Worm (Caenorhabditis elegans) whole organism, L3 larva: ENCODE results near the gene srr-7.

Source experiments
- ama-1 ChIP-seq: fragments of 150-350 bp; optimal IDR thresholded peaks from 2 replicates; lab custom pipeline; 2018
- elt-1 ChIP-seq: fragments of 150-350 bp; optimal IDR thresholded peaks from 2 replicates; lab custom pipeline; 2014; ENCODE audit warnings: missing biosample characterization, missing genetic modification characterization
- fkh-10 ChIP-seq: sonication (generic microtip); optimal IDR thresholded peaks from 2 replicates; lab custom pipeline; 2017; ENCODE audit warnings: missing biosample characterization, missing genetic modification reagents, missing genetic modification characterization
- mdl-1 ChIP-seq: fragments of 150-350 bp; optimal IDR thresholded peaks from 2 replicates; lab custom pipeline; 2014; ENCODE audit warnings: missing biosample characterization, missing genetic modification characterization
- nhr-237 ChIP-seq: fragments of 150-350 bp; optimal IDR thresholded peaks from 2 replicates; lab custom pipeline; 2014; ENCODE audit warnings: missing biosample characterization, missing genetic modification characterization
- pqm-1 ChIP-seq: fragments of 150-350 bp; optimal IDR thresholded peaks from 2 replicates; lab custom pipeline; 2017; ENCODE audit warnings: missing biosample characterization, missing genetic modification characterization, inconsistent platforms
- skn-1 ChIP-seq: fragments of 150-350 bp; optimal IDR thresholded peaks from 2 replicates; lab custom pipeline; 2014; ENCODE audit warnings: missing biosample characterization, missing genetic modification characterization
- unc-62 ChIP-seq: fragments of 150-350 bp; sonication (generic microtip); optimal IDR thresholded peaks from 4 replicates; lab custom pipeline; 2014; ENCODE audit warnings: missing biosample characterization, missing genetic modification reagents, missing genetic modification characterization
- ztf-4 ChIP-seq: fragments of 150-350 bp; optimal IDR thresholded peaks from 2 replicates; lab custom pipeline; 2014; ENCODE audit warnings: missing biosample characterization, missing genetic modification characterization

ce11 chrV:15111660-15112059 is 16.4 kb upstream of the srr-7 start, which contains the start of gene T01G5.7:
- no peak for TF ChIP-seq unc-62 (GFP tag; lab: Kevin White, UChicago)
- no peak for TF ChIP-seq ama-1
- no peak for TF ChIP-seq ztf-4 (tag; lab: Kevin White, UChicago)
- no peak for TF ChIP-seq mdl-1
- no peak for TF ChIP-seq fkh-10 (GFP tag; lab: Kevin White, UChicago)
- TF ChIP-seq elt-1 (tag; lab: Kevin White, UChicago) = no peak
- TF ChIP-seq nhr-237 (tag; lab: Kevin White, UChicago) = no peak
- TF ChIP-seq skn-1 (tag; lab: Kevin White, UChicago) = no peak
- TF ChIP-seq pqm-1 = no peak
